Fruit fly (Drosophila melanogaster) whole organism, embryonic: ENCODE data around the gene Pino.

Experiments
- Aef1 ChIP-seq: fragments of 200-800 bp; sonication (Bioruptor generic); IDR thresholded peaks from 3 replicates; pipeline ENCODE4 v1.3.6; 2022; ENCODE audit warnings: missing biosample characterization, missing genetic modification characterization
- Atf-2 ChIP-seq: fragments of 200-800 bp; sonication (Bioruptor generic); optimal IDR thresholded peaks from 2 replicates; lab custom pipeline; 2016; ENCODE audit warnings: missing biosample characterization, missing genetic modification characterization
- C15 ChIP-seq: fragments of 200-800 bp; sonication (Bioruptor generic); IDR thresholded peaks from 3 replicates; pipeline ENCODE4 v1.3.6; 2022; ENCODE audit warnings: missing biosample characterization, missing genetic modification characterization
- CG1233 ChIP-seq: fragments of 200-800 bp; sonication (Bioruptor generic); optimal IDR thresholded peaks from 4 replicates; lab custom pipeline; 2018; ENCODE audit warnings: missing biosample characterization, mild to moderate bottlenecking, missing genetic modification characterization
- CG14965 ChIP-seq: fragments of 200-800 bp; sonication (Bioruptor generic); optimal IDR thresholded peaks from 2 replicates; lab custom pipeline; 2016; ENCODE audit warnings: missing biosample characterization, missing genetic modification characterization, borderline replicate concordance
- CG15011 ChIP-seq: fragments of 200-800 bp; sonication (Bioruptor generic); optimal IDR thresholded peaks from 3 replicates; lab custom pipeline; 2018; ENCODE audit warnings: missing biosample characterization, mild to moderate bottlenecking, missing genetic modification characterization
- CG15479 ChIP-seq: fragments of 200-800 bp; sonication (Bioruptor generic); optimal IDR thresholded peaks from 3 replicates; lab custom pipeline; 2019; ENCODE audit warnings: missing biosample characterization, mild to moderate bottlenecking, missing genetic modification characterization, moderate library complexity
- CG17829 ChIP-seq: fragments of 200-800 bp; optimal IDR thresholded peaks from 2 replicates; lab custom pipeline; 2019; ENCODE audit warnings: missing biosample characterization, mild to moderate bottlenecking, missing genetic modification characterization, moderate library complexity
- CG2199 ChIP-seq: fragments of 200-800 bp; sonication (Bioruptor generic); IDR thresholded peaks from 3 replicates; pipeline ENCODE4 v1.3.6; 2022; ENCODE audit warnings: missing biosample characterization, missing genetic modification characterization
- CG2678 ChIP-seq: fragments of 200-800 bp; sonication (Bioruptor generic); optimal IDR thresholded peaks from 3 replicates; lab custom pipeline; 2019; ENCODE audit warnings: missing biosample characterization, mild to moderate bottlenecking, missing genetic modification characterization, moderate library complexity
- CG2889 ChIP-seq: fragments of 200-800 bp; sonication (Bioruptor generic); IDR thresholded peaks from 3 replicates; pipeline ENCODE4 v1.3.6; 2022; ENCODE audit warnings: missing biosample characterization, missing genetic modification characterization
- CG34224 ChIP-seq: fragments of 200-800 bp; sonication (Bioruptor generic); IDR thresholded peaks from 3 replicates; pipeline ENCODE4 v1.3.6; 2022; ENCODE audit warnings: missing biosample characterization, missing genetic modification characterization; ENCODE audit not compliant: partially characterized antibody
- CG3995 ChIP-seq: fragments of 200-800 bp; sonication (Bioruptor generic); optimal IDR thresholded peaks from 3 replicates; lab custom pipeline; 2016; ENCODE audit warnings: missing biosample characterization, missing genetic modification characterization
- CG4404 ChIP-seq: fragments of 200-800 bp; sonication (Bioruptor generic); IDR thresholded peaks from 2 replicates; pipeline ENCODE4 v1.3.6; 2022; ENCODE audit warnings: missing biosample characterization, missing genetic modification characterization
- CG4707 ChIP-seq: fragments of 200-800 bp; sonication (Bioruptor generic); optimal IDR thresholded peaks from 2 replicates; lab custom pipeline; 2018; ENCODE audit warnings: missing biosample characterization, mild to moderate bottlenecking, missing genetic modification characterization, moderate library complexity
- CG5180 ChIP-seq: fragments of 200-800 bp; sonication (Bioruptor generic); optimal IDR thresholded peaks from 3 replicates; lab custom pipeline; 2017; ENCODE audit warnings: missing biosample characterization, missing genetic modification characterization, mild to moderate bottlenecking, moderate library complexity, missing genetic modification reagents
- CG6254 ChIP-seq: fragments of 200-800 bp; sonication (Bioruptor generic); optimal IDR thresholded peaks from 3 replicates; lab custom pipeline; 2017; ENCODE audit warnings: mild to moderate bottlenecking, missing biosample characterization, missing genetic modification reagents, missing genetic modification characterization
- CG6683 ChIP-seq: fragments of 200-800 bp; sonication (Bioruptor generic); optimal IDR thresholded peaks from 2 replicates; lab custom pipeline; 2017; ENCODE audit warnings: missing biosample characterization, mild to moderate bottlenecking, missing genetic modification characterization, missing genetic modification reagents
- CG7839 ChIP-seq: fragments of 200-800 bp; sonication (Bioruptor generic); optimal IDR thresholded peaks from 3 replicates; lab custom pipeline; 2018; ENCODE audit warnings: missing biosample characterization, mild to moderate bottlenecking, missing genetic modification characterization, moderate library complexity
- CG7963 ChIP-seq: fragments of 200-800 bp; sonication (Bioruptor generic); IDR thresholded peaks from 3 replicates; pipeline ENCODE4 v1.3.6; 2022; ENCODE audit warnings: missing biosample characterization, missing genetic modification characterization; ENCODE audit not compliant: partially characterized antibody
- CG7987 ChIP-seq: fragments of 200-800 bp; sonication (Bioruptor generic); optimal IDR thresholded peaks from 2 replicates; lab custom pipeline; 2018; ENCODE audit warnings: missing biosample characterization, mild to moderate bottlenecking, missing genetic modification characterization, moderate library complexity
- CG8765 ChIP-seq: fragments of 200-800 bp; sonication (Bioruptor generic); IDR thresholded peaks from 2 replicates; pipeline ENCODE4 v1.3.6; 2022; ENCODE audit warnings: missing biosample characterization, missing genetic modification characterization
- CG9817 ChIP-seq: fragments of 200-800 bp; sonication (Bioruptor generic); optimal IDR thresholded peaks from 2 replicates; lab custom pipeline; 2018; ENCODE audit warnings: missing biosample characterization, mild to moderate bottlenecking, missing genetic modification characterization, moderate library complexity
- Dfd ChIP-seq, 2 experiments: fragments of >200 bp; optimal IDR thresholded peaks; 2 replicates each; lab custom pipeline; 2017; ENCODE audit warnings: missing biosample characterization in 2 of 2, missing genetic modification characterization in 2 of 2
- Eip74EF ChIP-seq, 2 experiments: fragments of 200-800 bp in 1 of 2; fragments of >200 bp in 1 of 2; sonication (Bioruptor generic) in 1 of 2; optimal IDR thresholded peaks; 2 replicates each; lab custom pipeline; 2017 to 2019; ENCODE audit warnings: missing biosample characterization in 2 of 2, missing genetic modification characterization in 2 of 2, mild to moderate bottlenecking in 1 of 2, moderate library complexity in 1 of 2
- Fer1 ChIP-seq: fragments of 200-800 bp; sonication (Bioruptor generic); optimal IDR thresholded peaks from 2 replicates; lab custom pipeline; 2017; ENCODE audit warnings: missing biosample characterization, mild to moderate bottlenecking, missing genetic modification characterization
- HLH3B ChIP-seq: fragments of 200-800 bp; sonication (Bioruptor generic); IDR thresholded peaks from 2 replicates; pipeline ENCODE4 v1.3.6; 2022; ENCODE audit warnings: missing biosample characterization, missing genetic modification characterization
- Mrtf ChIP-seq: fragments of 200-800 bp; sonication (Bioruptor generic); IDR thresholded peaks from 3 replicates; pipeline ENCODE4 v1.3.6; 2022; ENCODE audit warnings: missing biosample characterization, missing genetic modification characterization
- Oli ChIP-seq: fragments of 200-800 bp; sonication (Bioruptor generic); optimal IDR thresholded peaks from 2 replicates; lab custom pipeline; 2018; ENCODE audit warnings: missing biosample characterization, mild to moderate bottlenecking, missing genetic modification characterization, moderate library complexity
- Ptx1 ChIP-seq: fragments of 200-800 bp; sonication (Bioruptor generic); IDR thresholded peaks from 2 replicates; pipeline ENCODE4 v1.3.6; 2022; ENCODE audit warnings: missing biosample characterization, missing genetic modification characterization
- Rfx ChIP-seq: fragments of 200-800 bp; sonication (Bioruptor generic); IDR thresholded peaks from 2 replicates; pipeline ENCODE4 v1.3.6; 2022; ENCODE audit warnings: missing biosample characterization, missing genetic modification characterization
- Ssrp ChIP-seq: fragments of 200-800 bp; sonication (Bioruptor generic); optimal IDR thresholded peaks from 2 replicates; lab custom pipeline; 2018; ENCODE audit warnings: missing biosample characterization, mild to moderate bottlenecking, missing genetic modification characterization, moderate library complexity
- TFAM ChIP-seq: fragments of 200-800 bp; sonication (Bioruptor generic); optimal IDR thresholded peaks from 2 replicates; lab custom pipeline; 2017; ENCODE audit warnings: missing biosample characterization, missing genetic modification characterization, inconsistent platforms
- bowl ChIP-seq: fragments of 200-800 bp; sonication (Bioruptor generic); IDR thresholded peaks from 2 replicates; pipeline ENCODE4 v1.3.6; 2022; ENCODE audit warnings: missing biosample characterization, missing genetic modification characterization
- chif ChIP-seq, 2 experiments: fragments of 200-800 bp; sonication (Bioruptor generic); optimal IDR thresholded peaks; 3 replicates each; lab custom pipeline; 2016; ENCODE audit warnings: missing biosample characterization in 2 of 2, missing genetic modification characterization in 2 of 2
- corto ChIP-seq: fragments of 200-800 bp; sonication (Bioruptor generic); optimal IDR thresholded peaks from 2 replicates; lab custom pipeline; 2016; ENCODE audit warnings: missing biosample characterization, mild to moderate bottlenecking, missing genetic modification characterization, moderate library complexity
- eyg ChIP-seq: fragments of 200-800 bp; sonication (Bioruptor generic); optimal IDR thresholded peaks from 3 replicates; lab custom pipeline; 2016; ENCODE audit warnings: missing biosample characterization, missing genetic modification characterization
- jumu ChIP-seq: fragments of 200-800 bp; sonication (Bioruptor generic); optimal IDR thresholded peaks from 3 replicates; lab custom pipeline; 2016; ENCODE audit warnings: missing biosample characterization, missing genetic modification characterization
- kni ChIP-seq: fragments of 200-800 bp; sonication (Bioruptor generic); optimal IDR thresholded peaks from 3 replicates; lab custom pipeline; 2017; ENCODE audit warnings: mild to moderate bottlenecking, missing biosample characterization, missing genetic modification reagents, missing genetic modification characterization
- p53 ChIP-seq: fragments of 200-800 bp; sonication (Bioruptor generic); optimal IDR thresholded peaks from 2 replicates; lab custom pipeline; 2016; ENCODE audit warnings: missing biosample characterization, missing genetic modification characterization
- psq ChIP-seq: fragments of 200-800 bp; sonication (Bioruptor generic); optimal IDR thresholded peaks from 2 replicates; lab custom pipeline; 2017; ENCODE audit warnings: missing biosample characterization, missing genetic modification characterization
- scrt ChIP-seq: fragments of 200-800 bp; sonication (Bioruptor generic); optimal IDR thresholded peaks from 2 replicates; lab custom pipeline; 2018; ENCODE audit warnings: missing biosample characterization, mild to moderate bottlenecking, missing genetic modification characterization, moderate library complexity
- sug ChIP-seq: fragments of 200-800 bp; optimal IDR thresholded peaks from 2 replicates; lab custom pipeline; 2019; ENCODE audit warnings: missing biosample characterization, mild to moderate bottlenecking, missing genetic modification characterization, moderate library complexity
- tap ChIP-seq: fragments of 200-800 bp; optimal IDR thresholded peaks from 3 replicates; lab custom pipeline; 2019; ENCODE audit warnings: missing biosample characterization, mild to moderate bottlenecking, missing genetic modification characterization, moderate library complexity
- tin ChIP-seq: fragments of 200-800 bp; sonication (Bioruptor generic); optimal IDR thresholded peaks from 3 replicates; lab custom pipeline; 2016; ENCODE audit warnings: missing biosample characterization, missing genetic modification characterization
- trem ChIP-seq: fragments of 200-800 bp; optimal IDR thresholded peaks from 3 replicates; lab custom pipeline; 2019; ENCODE audit warnings: missing biosample characterization, mild to moderate bottlenecking, missing genetic modification characterization, moderate library complexity
- trh ChIP-seq: fragments of 200-800 bp; sonication (Bioruptor generic); optimal IDR thresholded peaks from 2 replicates; lab custom pipeline; 2016; ENCODE audit warnings: missing biosample characterization, missing genetic modification characterization
- vfl ChIP-seq: fragments of 200-800 bp; sonication (Bioruptor generic); optimal IDR thresholded peaks from 2 replicates; lab custom pipeline; 2016; ENCODE audit warnings: missing biosample characterization, missing genetic modification characterization
- vnd ChIP-seq: fragments of 200-800 bp; sonication (Bioruptor generic); IDR thresholded peaks from 3 replicates; pipeline ENCODE4 v1.3.6; 2022; ENCODE audit warnings: missing biosample characterization, missing genetic modification characterization; ENCODE audit not compliant: partially characterized antibody
- zen2 ChIP-seq: fragments of 200-800 bp; sonication (Bioruptor generic); IDR thresholded peaks from 3 replicates; pipeline ENCODE4 v1.3.6; 2022; ENCODE audit warnings: missing biosample characterization, missing genetic modification characterization; ENCODE audit not compliant: partially characterized antibody

The Pino gene

DNA sequence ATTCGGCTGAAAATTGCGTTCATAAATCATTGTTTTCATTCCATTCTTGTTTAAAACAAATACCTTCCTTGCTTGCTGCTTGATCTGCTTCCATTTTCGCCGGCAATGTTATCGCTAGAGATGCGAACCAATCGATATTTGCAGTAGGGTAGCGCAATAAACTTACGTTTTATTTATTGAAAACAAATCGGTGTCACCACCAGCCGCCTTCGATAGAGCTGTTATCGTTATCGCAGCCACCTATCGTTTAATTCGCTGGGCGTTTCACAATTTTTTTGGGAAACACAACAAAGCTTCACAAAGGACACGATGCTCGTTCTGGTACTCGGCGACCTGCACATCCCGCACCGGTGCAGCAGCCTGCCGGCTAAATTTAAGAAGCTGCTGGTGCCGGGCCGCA is 21.8 kb upstream of the Pino start, which contains the start of the genes Tfb4 and Vps29 (continued):
- peak; percentile 81 for TF ChIP-seq Rfx
- no peak for TF ChIP-seq trh (GFP tag; lab: Kevin White, UChicago)
- peak in 1 of 2 experiments; percentile 17 for TF ChIP-seq chif (GFP tag; optimal IDR thresholded peaks at IDR 0.05; lab: Kevin White, UChicago)
- no peak for TF ChIP-seq CG9817 (tag; lab: Kevin White, UChicago)
- TF ChIP-seq vfl, result peak; percentile 52
- TF ChIP-seq Ptx1 (GFP tag; lab: Robert Waterston, UW), result no peak
- TF ChIP-seq CG17829, result peak; percentile 60
- no peak for TF ChIP-seq CG4707 (GFP tag; lab: Kevin White, UChicago)
- TF ChIP-seq HLH3B (GFP tag; lab: Robert Waterston, UW), result no peak
- peak; percentile 61 for TF ChIP-seq trem (tag; lab: Kevin White, UChicago)
- no peak for TF ChIP-seq CG5180 (GFP tag; lab: Kevin White, UChicago)
- TF ChIP-seq CG4404 (GFP tag; lab: Robert Waterston, UW), result no peak
- TF ChIP-seq corto (GFP tag; lab: Kevin White, UChicago), result no peak
- peak; percentile 98 for TF ChIP-seq zen2 (GFP tag; lab: Robert Waterston, UW)
- no peak for TF ChIP-seq CG6683 (GFP tag; lab: Kevin White, UChicago)
- no peak for TF ChIP-seq Eip74EF (GFP tag; optimal IDR thresholded peaks at IDR 0.05; lab: Kevin White, UChicago)
- no peak for TF ChIP-seq CG2678
- no peak for TF ChIP-seq CG1233
- no peak for TF ChIP-seq CG2889 (GFP tag; lab: Robert Waterston, UW)
- TF ChIP-seq Dfd (GFP tag; optimal IDR thresholded peaks at IDR 0.05; lab: Kevin White, UChicago), result no peak
- peak; percentile 24; the same call in 1 of the 3 replicates for TF ChIP-seq Aef1 (GFP tag; lab: Robert Waterston, UW)
- TF ChIP-seq CG2199 (GFP tag; lab: Robert Waterston, UW), result no peak
- TF ChIP-seq Fer1 (GFP tag; lab: Kevin White, UChicago), result peak; percentile 46
- no peak for TF ChIP-seq psq (GFP tag; lab: Kevin White, UChicago)
- no peak for TF ChIP-seq eyg (GFP tag; lab: Kevin White, UChicago)
- TF ChIP-seq CG6254 (GFP tag; lab: Kevin White, UChicago), result no peak
- peak; percentile 99 for TF ChIP-seq CG34224 (GFP tag; lab: Robert Waterston, UW)
- no peak for TF ChIP-seq Ssrp (tag; lab: Kevin White, UChicago)
- TF ChIP-seq jumu (GFP tag; lab: Kevin White, UChicago), result peak; percentile 63
- no peak for TF ChIP-seq sug (tag; lab: Kevin White, UChicago)
- no peak for TF ChIP-seq CG14965
- no peak for TF ChIP-seq CG8765 (GFP tag; lab: Robert Waterston, UW)
- peak; percentile 96 for TF ChIP-seq CG7963 (GFP tag; lab: Robert Waterston, UW)
- TF ChIP-seq scrt (GFP tag; lab: Kevin White, UChicago), result no peak
- TF ChIP-seq Oli (tag; lab: Kevin White, UChicago), result no peak
- no peak for TF ChIP-seq CG3995
- TF ChIP-seq bowl, result peak; percentile 16; the same call in 1 of the 2 replicates
- no peak for TF ChIP-seq CG15479 (GFP tag; lab: Kevin White, UChicago)
- TF ChIP-seq p53 (GFP tag; lab: Kevin White, UChicago), result peak; percentile 7
- no peak for TF ChIP-seq TFAM (GFP tag; lab: Kevin White, UChicago)
- TF ChIP-seq kni (GFP tag; lab: Kevin White, UChicago), result no peak
- peak; percentile 44 for TF ChIP-seq CG7987 (GFP tag; lab: Kevin White, UChicago)
- TF ChIP-seq Mrtf (GFP tag; lab: Robert Waterston, UW), result 0 out of 3 replicates have a peak, but pooled peaks have one; percentile 21
- TF ChIP-seq vnd (GFP tag; lab: Robert Waterston, UW), result peak; percentile 93
- TF ChIP-seq tap (tag; lab: Kevin White, UChicago), result no peak
- peak; percentile 67 for TF ChIP-seq tin (GFP tag; lab: Kevin White, UChicago)
- no peak for TF ChIP-seq CG15011 (GFP tag; lab: Kevin White, UChicago)
- TF ChIP-seq CG7839 (tag; lab: Kevin White, UChicago), result no peak
- TF ChIP-seq Atf-2 (GFP tag; lab: Kevin White, UChicago), result no peak
- no peak for TF ChIP-seq C15 (GFP tag; lab: Robert Waterston, UW)
